Worm (Caenorhabditis elegans): ENCODE measurements around the gene ZK105.13.

DNA sequence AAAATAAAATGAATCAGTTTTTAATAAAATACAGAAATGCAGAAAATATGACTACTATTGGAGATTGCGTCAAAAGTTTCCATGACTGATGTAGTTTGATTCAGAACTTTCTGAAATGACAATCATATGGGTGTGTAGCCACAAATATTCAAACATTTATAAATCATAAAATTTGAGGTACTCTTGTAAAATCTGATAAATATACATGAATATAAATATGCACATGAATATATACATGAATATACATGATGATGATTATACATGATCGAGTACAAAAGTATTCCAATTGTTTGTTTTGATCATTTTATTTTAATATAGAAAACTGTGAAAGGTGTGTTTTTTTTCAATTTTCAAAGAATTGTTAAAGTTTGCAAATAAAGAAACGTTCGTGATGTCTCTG lies 41.6 kb upstream of the ZK105.13 start, which contains the start of gene T05B11.4:
- TF ChIP-seq snpc-4 (tag; optimal IDR thresholded peaks at IDR 0.05) (no peak), cnd-1 (tag; optimal IDR thresholded peaks at IDR 0.05) (no peak), nhr-28 (tag; optimal IDR thresholded peaks at IDR 0.05) (no peak), pha-4 (tag; optimal IDR thresholded peaks at IDR 0.05) (no peak), nhr-2 (tag; optimal IDR thresholded peaks at IDR 0.05) (no peak), unc-120 (tag; optimal IDR thresholded peaks at IDR 0.05; ENCODE audit: poor library complexity, severe bottlenecking) (no peak), elt-1 (tag; optimal IDR thresholded peaks at IDR 0.05; ENCODE audit: borderline replicate concordance, insufficient read depth) (no peak), lin-13 (tag; optimal IDR thresholded peaks at IDR 0.05) (no peak), bed-3 (GFP tag; optimal IDR thresholded peaks at IDR 0.05) (no peak), zip-8 (tag; optimal IDR thresholded peaks at IDR 0.05) (no peak), ztf-11 (tag; optimal IDR thresholded peaks at IDR 0.05) (no peak), lsy-2 (tag; optimal IDR thresholded peaks at IDR 0.05) (no peak), elt-3 (tag; optimal IDR thresholded peaks at IDR 0.05) (no peak)
